Worm (Caenorhabditis elegans): Measurements from ENCODE around the gene F49C5.7.

F49C5.7 gene

ce11 chrII:12565851-12566250 lies at the start of gene F49C5.7:
Gene F49C5.7 (plus strand): TSS chrII:12566151.
- TF ChIP-seq hnd-1 (tag; optimal IDR thresholded peaks at IDR 0.05) (no peak), tbx-37 (GFP tag; conservative IDR thresholded peaks at IDR 0.05) (no peak), tra-4 (tag; optimal IDR thresholded peaks at IDR 0.05) (no peak), scrt-1 (GFP tag; IDR thresholded peaks at IDR 0.05) (no peak), pes-1 (GFP tag; IDR thresholded peaks at IDR 0.05) (no peak), hmbx-1 (tag; optimal IDR thresholded peaks at IDR 0.05) (no peak), ama-1 (optimal IDR thresholded peaks at IDR 0.05) (no peak), aly-1 (tag; optimal IDR thresholded peaks at IDR 0.05) (no peak), tbx-11 (GFP tag; IDR thresholded peaks at IDR 0.05) (no peak), ceh-13 (GFP tag; optimal IDR thresholded peaks at IDR 0.05) (no peak), ceh-36 (tag; optimal IDR thresholded peaks at IDR 0.05) (no peak)

- TF ChIP-seq ceh-36 (tag; optimal IDR thresholded peaks at IDR 0.05) (no peak), hnd-1 (tag; optimal IDR thresholded peaks at IDR 0.05) (no peak), sea-1 (GFP tag; conservative IDR thresholded peaks at IDR 0.05) (no peak), hmbx-1 (tag; optimal IDR thresholded peaks at IDR 0.05) (no peak), pes-1 (GFP tag; IDR thresholded peaks at IDR 0.05) (no peak), ceh-13 (GFP tag; optimal IDR thresholded peaks at IDR 0.05) (no peak), scrt-1 (GFP tag; IDR thresholded peaks at IDR 0.05) (no peak), hmg-4 (GFP tag; optimal IDR thresholded peaks at IDR 0.05) (no peak), tra-4 (tag; optimal IDR thresholded peaks at IDR 0.05) (no peak), ama-1 (optimal IDR thresholded peaks at IDR 0.05) (no peak), ets-7 (tag; optimal IDR thresholded peaks at IDR 0.05) (no peak), tbx-11 (GFP tag; IDR thresholded peaks at IDR 0.05) (no peak), F13C5.2 (tag; optimal IDR thresholded peaks at IDR 0.05) (no peak), B0310.2 (tag; optimal IDR thresholded peaks at IDR 0.05) (no peak), flt-1 (GFP tag; IDR thresholded peaks at IDR 0.05) (no peak), aly-1 (tag; optimal IDR thresholded peaks at IDR 0.05) (no peak), tbx-37 (GFP tag; conservative IDR thresholded peaks at IDR 0.05) (no peak)
These were observed 49.6 kb upstream of the F49C5.7 start, which contains the start of gene srh-61 for ce11 chrII:12516313-12516712. Gene srh-61 (minus strand): TSS chrII:12516413.

ce11 chrII:12518008-12518407 lies 47.9 kb upstream of the F49C5.7 start:
- TF ChIP-seq B0310.2 (tag; optimal IDR thresholded peaks at IDR 0.05) (no peak), tra-4 (tag; optimal IDR thresholded peaks at IDR 0.05) (no peak)

- TF ChIP-seq ceh-36 (tag; optimal IDR thresholded peaks at IDR 0.05), result no peak
- no peak for TF ChIP-seq F13C5.2 (tag; optimal IDR thresholded peaks at IDR 0.05)
- no peak for TF ChIP-seq B0310.2 (tag; optimal IDR thresholded peaks at IDR 0.05)
- no peak for TF ChIP-seq tbx-11 (GFP tag; IDR thresholded peaks at IDR 0.05)
- TF ChIP-seq hnd-1 (tag; optimal IDR thresholded peaks at IDR 0.05), result no peak
- no peak for TF ChIP-seq hmbx-1 (tag; optimal IDR thresholded peaks at IDR 0.05)
- no peak for TF ChIP-seq sea-1 (GFP tag; conservative IDR thresholded peaks at IDR 0.05)
- no peak for TF ChIP-seq ets-7 (tag; optimal IDR thresholded peaks at IDR 0.05)
- no peak for TF ChIP-seq flt-1 (GFP tag; IDR thresholded peaks at IDR 0.05)
- no peak for TF ChIP-seq pes-1 (GFP tag; IDR thresholded peaks at IDR 0.05)
- no peak for TF ChIP-seq hmg-4 (GFP tag; optimal IDR thresholded peaks at IDR 0.05)
- no peak for TF ChIP-seq tra-4 (tag; optimal IDR thresholded peaks at IDR 0.05)
- no peak for TF ChIP-seq ama-1 (optimal IDR thresholded peaks at IDR 0.05)
- TF ChIP-seq aly-1 (tag; optimal IDR thresholded peaks at IDR 0.05), result no peak
- no peak for TF ChIP-seq tbx-37 (GFP tag; conservative IDR thresholded peaks at IDR 0.05)
- no peak for TF ChIP-seq ceh-13 (GFP tag; optimal IDR thresholded peaks at IDR 0.05)
- no peak for TF ChIP-seq scrt-1 (GFP tag; IDR thresholded peaks at IDR 0.05)
These were observed 47.1 kb upstream of the F49C5.7 start, which contains the start of gene srh-70 for ce11 chrII:12518809-12519344. Gene srh-70 (minus strand): TSS chrII:12518859.

DNA sequence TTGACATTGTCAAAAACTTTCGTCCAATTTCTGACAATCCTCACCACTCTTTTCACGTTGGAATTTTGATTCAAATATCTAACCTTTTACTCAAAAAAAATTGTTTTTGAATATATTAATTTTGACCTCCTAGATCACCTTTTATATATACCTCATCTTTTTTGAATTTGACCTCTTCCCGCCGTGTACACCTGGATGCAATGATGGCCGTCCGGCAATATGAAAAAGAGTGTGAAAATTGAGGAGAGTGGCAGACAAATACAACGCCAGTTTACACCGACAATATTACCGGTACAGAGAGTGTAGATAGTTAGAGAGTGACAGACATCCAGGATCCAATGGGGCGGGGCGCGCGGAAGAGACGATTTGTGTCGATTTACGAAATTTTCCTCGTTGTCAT lies 46.3 kb upstream of the F49C5.7 start, which contains the start of gene ceh-99:
TSS of gene ceh-99 (plus strand) at position 366 of the 400 bp plus-strand sequence.
- TF ChIP-seq pes-1 (GFP tag; IDR thresholded peaks at IDR 0.05) (no peak), B0310.2 (tag; optimal IDR thresholded peaks at IDR 0.05) (no peak), ceh-13 (GFP tag; optimal IDR thresholded peaks at IDR 0.05) (no peak), tra-4 (tag; optimal IDR thresholded peaks at IDR 0.05) (no peak), flt-1 (GFP tag; IDR thresholded peaks at IDR 0.05) (no peak), tbx-11 (GFP tag; IDR thresholded peaks at IDR 0.05) (no peak), F13C5.2 (tag; optimal IDR thresholded peaks at IDR 0.05) (no peak), tbx-37 (GFP tag; conservative IDR thresholded peaks at IDR 0.05) (no peak), scrt-1 (GFP tag; IDR thresholded peaks at IDR 0.05) (no peak), ceh-36 (tag; optimal IDR thresholded peaks at IDR 0.05) (no peak), hmg-4 (GFP tag; optimal IDR thresholded peaks at IDR 0.05) (no peak), hnd-1 (tag; optimal IDR thresholded peaks at IDR 0.05) (no peak), ama-1 (optimal IDR thresholded peaks at IDR 0.05) (no peak)

DNA sequence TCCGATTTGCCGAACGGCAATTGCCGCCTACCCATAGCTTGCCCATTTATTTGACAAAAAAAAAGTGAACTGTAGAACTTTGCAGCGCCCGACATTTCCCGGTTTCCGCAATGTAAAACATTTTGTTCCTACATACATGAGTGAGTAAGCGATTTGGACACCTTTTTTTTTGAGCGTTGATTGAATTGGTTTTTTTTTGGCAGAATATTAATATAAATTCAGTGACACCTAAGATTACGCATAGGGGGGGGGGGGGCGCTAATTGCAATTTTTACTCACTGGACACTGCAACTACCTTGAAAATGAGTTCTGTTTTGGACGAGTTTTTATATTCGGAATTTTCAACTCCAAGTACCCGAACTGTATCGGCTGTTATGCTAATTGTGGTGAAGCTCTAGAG lies 40.4 kb upstream of the F49C5.7 start, which contains the start of gene srx-118:
TSS of gene srx-118 (plus strand) at position 301 of the 400 bp plus-strand sequence.
- TF ChIP-seq aly-1 (tag; optimal IDR thresholded peaks at IDR 0.05), result no peak
- no peak for TF ChIP-seq tbx-37 (GFP tag; conservative IDR thresholded peaks at IDR 0.05)
- TF ChIP-seq ets-7 (tag; optimal IDR thresholded peaks at IDR 0.05), result no peak
- no peak for TF ChIP-seq hmg-4 (GFP tag; optimal IDR thresholded peaks at IDR 0.05)
- no peak for TF ChIP-seq scrt-1 (GFP tag; IDR thresholded peaks at IDR 0.05)
- no peak for TF ChIP-seq B0310.2 (tag; optimal IDR thresholded peaks at IDR 0.05)
- TF ChIP-seq ama-1 (optimal IDR thresholded peaks at IDR 0.05), result no peak
- no peak for TF ChIP-seq tra-4 (tag; optimal IDR thresholded peaks at IDR 0.05)
- no peak for TF ChIP-seq tbx-11 (GFP tag; IDR thresholded peaks at IDR 0.05)
- TF ChIP-seq flt-1 (GFP tag; IDR thresholded peaks at IDR 0.05), result no peak
- TF ChIP-seq ceh-36 (tag; optimal IDR thresholded peaks at IDR 0.05), result no peak
- TF ChIP-seq hmbx-1 (tag; optimal IDR thresholded peaks at IDR 0.05), result no peak
- no peak for TF ChIP-seq sea-1 (GFP tag; conservative IDR thresholded peaks at IDR 0.05)
- TF ChIP-seq hnd-1 (tag; optimal IDR thresholded peaks at IDR 0.05), result no peak
- TF ChIP-seq pes-1 (GFP tag; IDR thresholded peaks at IDR 0.05), result no peak
- TF ChIP-seq F13C5.2 (tag; optimal IDR thresholded peaks at IDR 0.05), result no peak
- no peak for TF ChIP-seq ceh-13 (GFP tag; optimal IDR thresholded peaks at IDR 0.05)

ce11 chrII:12527947-12528346 lies 38.0 kb upstream of the F49C5.7 start, which contains the start of gene srx-119:
Gene srx-119 (plus strand): TSS chrII:12528247.
- TF ChIP-seq tbx-37 (GFP tag; conservative IDR thresholded peaks at IDR 0.05) (no peak), aly-1 (tag; optimal IDR thresholded peaks at IDR 0.05) (no peak), F13C5.2 (tag; optimal IDR thresholded peaks at IDR 0.05) (no peak), hmbx-1 (tag; optimal IDR thresholded peaks at IDR 0.05) (no peak), ets-7 (tag; optimal IDR thresholded peaks at IDR 0.05) (no peak), flt-1 (GFP tag; IDR thresholded peaks at IDR 0.05) (no peak), ceh-13 (GFP tag; optimal IDR thresholded peaks at IDR 0.05) (no peak)
